Fruit fly (Drosophila melanogaster) whole organism, pupa: ENCODE measurements around the gene CG42397.

Source experiments
- CG10348 ChIP-seq: fragments of 200-800 bp; sonication (Bioruptor generic); IDR thresholded peaks from 2 replicates; pipeline ENCODE4 v1.3.6; 2022; ENCODE audit warnings: missing biosample characterization, missing genetic modification characterization
- CG12605 ChIP-seq: fragments of 200-800 bp; sonication (Bioruptor generic); IDR thresholded peaks from 2 replicates; pipeline ENCODE4 v1.3.6; 2022; ENCODE audit warnings: missing biosample characterization, missing genetic modification characterization
- CG13204 ChIP-seq: fragments of 200-800 bp; sonication (Bioruptor generic); optimal IDR thresholded peaks from 2 replicates; lab custom pipeline; 2018; ENCODE audit warnings: missing biosample characterization, mild to moderate bottlenecking, missing genetic modification characterization, moderate library complexity
- CG14655 ChIP-seq: fragments of 200-800 bp; sonication (Bioruptor generic); optimal IDR thresholded peaks from 3 replicates; lab custom pipeline; 2017; ENCODE audit warnings: mild to moderate bottlenecking, missing biosample characterization, missing genetic modification reagents, missing genetic modification characterization
- CG15710 ChIP-seq: fragments of 200-800 bp; sonication (Bioruptor generic); optimal IDR thresholded peaks from 2 replicates; lab custom pipeline; 2018; ENCODE audit warnings: missing biosample characterization, mild to moderate bottlenecking, missing genetic modification characterization, moderate library complexity
- CG17806 ChIP-seq: fragments of 200-800 bp; sonication (Bioruptor generic); optimal IDR thresholded peaks from 2 replicates; lab custom pipeline; 2018; ENCODE audit warnings: missing biosample characterization, mild to moderate bottlenecking, missing genetic modification characterization, moderate library complexity
- CG32121 ChIP-seq: fragments of 200-800 bp; sonication (Bioruptor generic); IDR thresholded peaks from 2 replicates; pipeline ENCODE4 v1.3.6; 2022; ENCODE audit warnings: missing biosample characterization, missing genetic modification characterization
- CG34367 ChIP-seq: fragments of 200-800 bp; sonication (Bioruptor generic); optimal IDR thresholded peaks from 2 replicates; lab custom pipeline; 2018; ENCODE audit warnings: missing biosample characterization, mild to moderate bottlenecking, missing genetic modification characterization
- CG4496 ChIP-seq: fragments of 200-800 bp; sonication (Bioruptor generic); IDR thresholded peaks from 3 replicates; pipeline ENCODE4 v1.3.6; 2022; ENCODE audit warnings: missing biosample characterization, missing genetic modification characterization
- CG8159 ChIP-seq: fragments of 200-800 bp; sonication (Bioruptor generic); optimal IDR thresholded peaks from 3 replicates; lab custom pipeline; 2018; ENCODE audit warnings: missing biosample characterization, mild to moderate bottlenecking, missing genetic modification characterization, moderate library complexity
- CG8301 ChIP-seq: fragments of 200-800 bp; sonication (Bioruptor generic); optimal IDR thresholded peaks from 2 replicates; lab custom pipeline; 2018; ENCODE audit warnings: missing biosample characterization, mild to moderate bottlenecking, missing genetic modification characterization
- CG9948 ChIP-seq: fragments of 200-800 bp; sonication (Bioruptor generic); optimal IDR thresholded peaks from 2 replicates; lab custom pipeline; 2018; ENCODE audit warnings: missing biosample characterization, mild to moderate bottlenecking, missing genetic modification characterization, moderate library complexity
- D1 ChIP-seq: fragments of 200-800 bp; sonication (Bioruptor generic); optimal IDR thresholded peaks from 2 replicates; lab custom pipeline; 2018; ENCODE audit warnings: missing biosample characterization, mild to moderate bottlenecking, missing genetic modification characterization, moderate library complexity
- EcR ChIP-seq: fragments of 200-800 bp; sonication (Bioruptor generic); optimal IDR thresholded peaks from 3 replicates; lab custom pipeline; 2019; ENCODE audit warnings: missing biosample characterization, missing genetic modification characterization, mild to moderate bottlenecking, moderate library complexity, missing genetic modification reagents
- Ets98B ChIP-seq: fragments of 200-800 bp; sonication (Bioruptor generic); IDR thresholded peaks from 2 replicates; pipeline ENCODE4 v1.3.6; 2022; ENCODE audit warnings: missing biosample characterization, missing genetic modification characterization
- Pif1A ChIP-seq: fragments of 200-800 bp; sonication (Bioruptor generic); optimal IDR thresholded peaks from 3 replicates; lab custom pipeline; 2016; ENCODE audit warnings: missing biosample characterization, missing genetic modification characterization
- Pif1B ChIP-seq: fragments of 200-800 bp; sonication (Bioruptor generic); optimal IDR thresholded peaks from 3 replicates; lab custom pipeline; 2016; ENCODE audit warnings: missing biosample characterization, missing genetic modification characterization
- gl ChIP-seq: fragments of 200-800 bp; sonication (Bioruptor generic); optimal IDR thresholded peaks from 2 replicates; lab custom pipeline; 2018; ENCODE audit warnings: missing biosample characterization, mild to moderate bottlenecking, missing genetic modification characterization
- rn ChIP-seq: fragments of 200-800 bp; sonication (Bioruptor generic); IDR thresholded peaks from 2 replicates; pipeline ENCODE4 v1.3.6; 2022; ENCODE audit warnings: missing biosample characterization, missing genetic modification characterization

Gene CG42397

dm6 chr3L:11937270-11937669, 36.3 kb downstream of the CG42397 start:
- TF ChIP-seq CG8159 (tag; lab: Kevin White, UChicago): no peak
- no peak for TF ChIP-seq CG13204 (GFP tag; lab: Kevin White, UChicago)
- TF ChIP-seq gl (tag; lab: Kevin White, UChicago): no peak
- TF ChIP-seq D1 (tag; lab: Kevin White, UChicago): no peak
- no peak for TF ChIP-seq Pif1B (GFP tag; lab: Kevin White, UChicago)
- no peak for TF ChIP-seq CG17806 (tag; lab: Kevin White, UChicago)
- no peak for TF ChIP-seq CG15710 (tag; lab: Kevin White, UChicago)
- TF ChIP-seq rn: no peak
- no peak for TF ChIP-seq CG12605 (GFP tag; lab: Robert Waterston, UW)
- no peak for TF ChIP-seq CG14655 (GFP tag; lab: Kevin White, UChicago)
- TF ChIP-seq CG32121: no peak
- TF ChIP-seq Pif1A (GFP tag; lab: Kevin White, UChicago): no peak
- TF ChIP-seq CG9948 (tag; lab: Kevin White, UChicago): no peak
- TF ChIP-seq EcR (GFP tag; lab: Kevin White, UChicago): no peak
- no peak for TF ChIP-seq CG34367 (tag; lab: Kevin White, UChicago)
- no peak for TF ChIP-seq CG8301 (tag; lab: Kevin White, UChicago)
- no peak for TF ChIP-seq CG4496 (GFP tag; lab: Robert Waterston, UW)
- TF ChIP-seq Ets98B: no peak
- no peak for TF ChIP-seq CG10348 (GFP tag; lab: Robert Waterston, UW)

- TF ChIP-seq CG14655 (GFP tag; lab: Kevin White, UChicago) (no peak), CG12605 (GFP tag; lab: Robert Waterston, UW) (no peak), CG10348 (GFP tag; lab: Robert Waterston, UW) (no peak), D1 (tag; lab: Kevin White, UChicago) (no peak), rn (no peak), Ets98B (no peak), CG15710 (tag; lab: Kevin White, UChicago) (no peak), CG34367 (tag; lab: Kevin White, UChicago) (no peak)
Measured at dm6 chr3L:11931619-11932018, 42.0 kb downstream of the CG42397 start.

dm6 chr3L:11927287-11927743, 46.3 kb downstream of the CG42397 start, which contains the start of gene byn:
TSS of gene byn (plus strand) at chr3L:11927693.
- TF ChIP-seq CG14655 (GFP tag; lab: Kevin White, UChicago): no peak
- no peak for TF ChIP-seq gl (tag; lab: Kevin White, UChicago)
- no peak for TF ChIP-seq CG15710 (tag; lab: Kevin White, UChicago)
- no peak for TF ChIP-seq rn
- TF ChIP-seq CG17806 (tag; lab: Kevin White, UChicago): no peak
- no peak for TF ChIP-seq Pif1A (GFP tag; lab: Kevin White, UChicago)
- TF ChIP-seq CG34367 (tag; lab: Kevin White, UChicago): no peak
- no peak for TF ChIP-seq EcR (GFP tag; lab: Kevin White, UChicago)
- no peak for TF ChIP-seq CG9948 (tag; lab: Kevin White, UChicago)
- TF ChIP-seq CG12605 (GFP tag; lab: Robert Waterston, UW): no peak

- no peak for TF ChIP-seq CG13204 (GFP tag; lab: Kevin White, UChicago)
- TF ChIP-seq CG8301 (tag; lab: Kevin White, UChicago): no peak
Measured at dm6 chr3L:11925382-11925781, 48.2 kb downstream of the CG42397 start.

- TF ChIP-seq Pif1B (GFP tag; lab: Kevin White, UChicago): no peak
- no peak for TF ChIP-seq CG17806 (tag; lab: Kevin White, UChicago)
- no peak for TF ChIP-seq CG10348 (GFP tag; lab: Robert Waterston, UW)
- TF ChIP-seq CG4496 (GFP tag; lab: Robert Waterston, UW): no peak
- no peak for TF ChIP-seq CG14655 (GFP tag; lab: Kevin White, UChicago)
- no peak for TF ChIP-seq CG8159 (tag; lab: Kevin White, UChicago)
- no peak for TF ChIP-seq CG32121
- TF ChIP-seq Ets98B: no peak
- TF ChIP-seq Pif1A (GFP tag; lab: Kevin White, UChicago): no peak
- TF ChIP-seq CG12605 (GFP tag; lab: Robert Waterston, UW): no peak
- no peak for TF ChIP-seq CG13204 (GFP tag; lab: Kevin White, UChicago)
- TF ChIP-seq EcR (GFP tag; lab: Kevin White, UChicago): no peak
Measured at dm6 chr3L:11924657-11925056, 48.9 kb downstream of the CG42397 start, which contains the start of gene SdhAL. TSS of gene SdhAL (minus strand) at chr3L:11924757.
